Fruit fly (Drosophila melanogaster): ENCODE results near the gene CG3557.

CG3557 gene

dm6 chr2L:2433494-2434054 lies 48.0 kb upstream of the CG3557 start (continued):
- no peak for TF ChIP-seq br (optimal IDR thresholded peaks at IDR 0.05)
- peak; percentile 69 for TF ChIP-seq nau (GFP tag; optimal IDR thresholded peaks at IDR 0.05)
- no peak for TF ChIP-seq Dip2 (GFP tag; IDR thresholded peaks at IDR 0.05)
- no peak for TF ChIP-seq abd-A (tag; optimal IDR thresholded peaks at IDR 0.05)
- 0 out of 2 replicates have a peak, but pooled peaks have one; percentile 26 for TF ChIP-seq Doc2 (GFP tag; IDR thresholded peaks at IDR 0.05)
- TF ChIP-seq Hr78 (GFP tag; optimal IDR thresholded peaks at IDR 0.05) = peak in 1 of 2 experiments; percentile 75
- no peak for TF ChIP-seq Spps (tag; optimal IDR thresholded peaks at IDR 0.05)
- TF ChIP-seq CG9609 (GFP tag; optimal IDR thresholded peaks at IDR 0.05) = peak; percentile 73
- peak; percentile 79 for TF ChIP-seq CG18262 (tag; optimal IDR thresholded peaks at IDR 0.05)
- TF ChIP-seq Usf (GFP tag; optimal IDR thresholded peaks at IDR 0.05) = no peak
- peak; percentile 58 for TF ChIP-seq CG7786 (GFP tag; optimal IDR thresholded peaks at IDR 0.05)
- no peak for TF ChIP-seq bigmax (GFP tag; optimal IDR thresholded peaks at IDR 0.05)
- peak; percentile 9 for TF ChIP-seq gcm2 (GFP tag; optimal IDR thresholded peaks at IDR 0.05)
- TF ChIP-seq CG8944 (GFP tag; optimal IDR thresholded peaks at IDR 0.05) = peak; percentile 79
- no peak for TF ChIP-seq ash1 (GFP tag; optimal IDR thresholded peaks at IDR 0.05)
- peak; percentile 36 for TF ChIP-seq CG30020 (tag; optimal IDR thresholded peaks at IDR 0.05)
- TF ChIP-seq wek (GFP tag; optimal IDR thresholded peaks at IDR 0.05) = peak; percentile 63
- TF ChIP-seq sqz (GFP tag; optimal IDR thresholded peaks at IDR 0.05) = peak; percentile 40
- peak; percentile 43; the same call in 1 of the 2 replicates for TF ChIP-seq CkIIα-i1 (GFP tag; IDR thresholded peaks at IDR 0.05)
- TF ChIP-seq lab (GFP tag; optimal IDR thresholded peaks at IDR 0.05) = peak; percentile 76
- peak; percentile 53 for TF ChIP-seq CG6254 (GFP tag; optimal IDR thresholded peaks at IDR 0.05)
- peak; percentile 84 for TF ChIP-seq btn (GFP tag; optimal IDR thresholded peaks at IDR 0.05)
- no peak for TF ChIP-seq Sry-β (GFP tag; optimal IDR thresholded peaks at IDR 0.05)
- no peak for TF ChIP-seq hth (optimal IDR thresholded peaks at IDR 0.05)
- no peak for TF ChIP-seq knrl (GFP tag; IDR thresholded peaks at IDR 0.05; ENCODE audit: partially characterized antibody)
- no peak for TF ChIP-seq Scr (GFP tag; IDR thresholded peaks at IDR 0.05; ENCODE audit: partially characterized antibody)
- TF ChIP-seq pzg (GFP tag; optimal IDR thresholded peaks at IDR 0.05) = no peak
- TF ChIP-seq dmrt11E (tag; optimal IDR thresholded peaks at IDR 0.05) = peak; percentile 47
- peak; percentile 10 for TF ChIP-seq grn (GFP tag; optimal IDR thresholded peaks at IDR 0.05)
- TF ChIP-seq lbe (GFP tag; optimal IDR thresholded peaks at IDR 0.05) = peak; percentile 78
- TF ChIP-seq CG16779 (GFP tag; IDR thresholded peaks at IDR 0.05) = no peak
- peak; percentile 75 for TF ChIP-seq NC2β (GFP tag; optimal IDR thresholded peaks at IDR 0.05)
- peak; percentile 53 for TF ChIP-seq Hmr (GFP tag; optimal IDR thresholded peaks at IDR 0.05)
- TF ChIP-seq da (GFP tag; optimal IDR thresholded peaks at IDR 0.05) = peak; percentile 55
- peak; percentile 64 for TF ChIP-seq Fer1 (GFP tag; optimal IDR thresholded peaks at IDR 0.05)
- TF ChIP-seq phol (tag; optimal IDR thresholded peaks at IDR 0.05) = peak; percentile 82
- TF ChIP-seq B-H2 (GFP tag; optimal IDR thresholded peaks at IDR 0.05) = no peak
- TF ChIP-seq CG14014 (GFP tag; IDR thresholded peaks at IDR 0.05) = peak; percentile 80
- peak; percentile 48 for TF ChIP-seq CG8281 (tag; optimal IDR thresholded peaks at IDR 0.05)
- peak; percentile 65; the same call in 1 of the 3 replicates for TF ChIP-seq CG7357 (GFP tag; IDR thresholded peaks at IDR 0.05)
- peak; percentile 83 for TF ChIP-seq pnt (GFP tag; optimal IDR thresholded peaks at IDR 0.05)
- no peak for TF ChIP-seq stwl (tag; optimal IDR thresholded peaks at IDR 0.05)
- TF ChIP-seq ci (GFP tag; IDR thresholded peaks at IDR 0.05) = peak; percentile 96
- peak; percentile 78 to 80 for TF ChIP-seq Pdp1 (GFP tag; optimal IDR thresholded peaks at IDR 0.05)
- TF ChIP-seq CG1233 (GFP tag; optimal IDR thresholded peaks at IDR 0.05) = peak; percentile 59
- peak; percentile 76 for TF ChIP-seq dimm (GFP tag; IDR thresholded peaks at IDR 0.05)
- peak; percentile 68 for TF ChIP-seq Dek (tag; optimal IDR thresholded peaks at IDR 0.05)
- peak; percentile 78; the same call in 1 of the 2 replicates for TF ChIP-seq CG5953 (GFP tag; IDR thresholded peaks at IDR 0.05)
- peak; percentile 78 for TF ChIP-seq Asciz (GFP tag; optimal IDR thresholded peaks at IDR 0.05)
- TF ChIP-seq NK7.1 (GFP tag; optimal IDR thresholded peaks at IDR 0.05) = peak; percentile 79

Measured in whole organism, embryonic.